Fruit fly (Drosophila melanogaster) whole organism, embryonic: ENCODE measurements around the gene Hr38.
A peak's percentile ranks its signal among the peaks of the same experiment; 100 is the strongest.

Experiments used
- Abd-B ChIP-seq: fragments of 200-800 bp; sonication (Bioruptor generic); optimal IDR thresholded peaks from 2 replicates; lab custom pipeline; 2018; ENCODE audit warnings: missing biosample characterization, mild to moderate bottlenecking, missing genetic modification characterization, moderate library complexity
- CG10654 ChIP-seq: fragments of 200-800 bp; sonication (Bioruptor generic); optimal IDR thresholded peaks from 2 replicates; lab custom pipeline; 2016; ENCODE audit warnings: missing biosample characterization, missing genetic modification characterization
- CG11093 ChIP-seq: fragments of 200-800 bp; sonication (Bioruptor generic); IDR thresholded peaks from 3 replicates; pipeline ENCODE4 v1.3.6; 2022; ENCODE audit warnings: missing biosample characterization, missing genetic modification characterization
- CG12104 ChIP-seq: fragments of 200-800 bp; sonication (Bioruptor generic); optimal IDR thresholded peaks from 3 replicates; lab custom pipeline; 2016; ENCODE audit warnings: missing biosample characterization, missing genetic modification characterization
- CG13424 ChIP-seq: fragments of 200-800 bp; sonication (Bioruptor generic); optimal IDR thresholded peaks from 2 replicates; lab custom pipeline; 2019; ENCODE audit warnings: missing biosample characterization, mild to moderate bottlenecking, missing genetic modification characterization, moderate library complexity
- CG13775 ChIP-seq: fragments of 200-800 bp; sonication (Bioruptor generic); optimal IDR thresholded peaks from 3 replicates; lab custom pipeline; 2017; ENCODE audit warnings: missing biosample characterization, mild to moderate bottlenecking, missing genetic modification characterization
- CG17829 ChIP-seq: fragments of 200-800 bp; optimal IDR thresholded peaks from 2 replicates; lab custom pipeline; 2019; ENCODE audit warnings: missing biosample characterization, mild to moderate bottlenecking, missing genetic modification characterization, moderate library complexity
- CG18262 ChIP-seq: fragments of 200-800 bp; optimal IDR thresholded peaks from 3 replicates; lab custom pipeline; 2019; ENCODE audit warnings: missing biosample characterization, mild to moderate bottlenecking, missing genetic modification characterization, moderate library complexity
- CG3847 ChIP-seq: fragments of 200-800 bp; sonication (Bioruptor generic); IDR thresholded peaks from 2 replicates; pipeline ENCODE4 v1.3.6; 2022; ENCODE audit warnings: missing biosample characterization, missing genetic modification characterization
- CG4617 ChIP-seq: fragments of 200-800 bp; sonication (Bioruptor generic); optimal IDR thresholded peaks from 3 replicates; lab custom pipeline; 2016; ENCODE audit warnings: missing biosample characterization, missing genetic modification characterization, borderline replicate concordance
- CG6175 ChIP-seq: fragments of 200-800 bp; sonication (Bioruptor generic); IDR thresholded peaks from 3 replicates; pipeline ENCODE4 v1.3.6; 2022; ENCODE audit warnings: missing biosample characterization, missing genetic modification characterization
- CG6813 ChIP-seq: fragments of 200-800 bp; sonication (Bioruptor generic); optimal IDR thresholded peaks from 2 replicates; lab custom pipeline; 2017; ENCODE audit warnings: missing biosample characterization, missing genetic modification characterization, mild to moderate bottlenecking, moderate library complexity, missing genetic modification reagents
- CG9609 ChIP-seq: fragments of 200-800 bp; sonication (Bioruptor generic); optimal IDR thresholded peaks from 3 replicates; lab custom pipeline; 2016; ENCODE audit warnings: missing biosample characterization, missing genetic modification characterization
- CTCF ChIP-seq: fragments of 200-800 bp; sonication (Bioruptor generic); optimal IDR thresholded peaks from 2 replicates; lab custom pipeline; 2017; ENCODE audit warnings: missing biosample characterization, mild to moderate bottlenecking, missing genetic modification characterization, moderate library complexity
- Chrac-16 ChIP-seq: fragments of 200-800 bp; sonication (Bioruptor generic); optimal IDR thresholded peaks from 3 replicates; lab custom pipeline; 2016; ENCODE audit warnings: missing biosample characterization, missing genetic modification characterization
- CoRest ChIP-seq: fragments of 200-800 bp; sonication (Bioruptor generic); optimal IDR thresholded peaks from 3 replicates; lab custom pipeline; 2018; ENCODE audit warnings: missing biosample characterization, mild to moderate bottlenecking, missing genetic modification characterization, moderate library complexity
- HLH54F ChIP-seq: fragments of 200-800 bp; sonication (Bioruptor generic); optimal IDR thresholded peaks from 3 replicates; lab custom pipeline; 2016; ENCODE audit warnings: missing biosample characterization, missing genetic modification characterization
- Hmr ChIP-seq: fragments of 200-800 bp; sonication (Bioruptor generic); optimal IDR thresholded peaks from 3 replicates; lab custom pipeline; 2017; ENCODE audit warnings: mild to moderate bottlenecking, missing biosample characterization, missing genetic modification reagents, missing genetic modification characterization
- Lpt ChIP-seq: fragments of >200 bp; optimal IDR thresholded peaks from 2 replicates; lab custom pipeline; 2018; ENCODE audit warnings: missing biosample characterization, missing genetic modification characterization
- MBD-R2 ChIP-seq: fragments of 200-800 bp; sonication (Bioruptor generic); IDR thresholded peaks from 2 replicates; pipeline ENCODE4 v1.3.6; 2022; ENCODE audit warnings: missing biosample characterization, missing genetic modification characterization
- Max ChIP-seq: fragments of 200-800 bp; sonication (Bioruptor generic); optimal IDR thresholded peaks from 2 replicates; lab custom pipeline; 2016; ENCODE audit warnings: missing biosample characterization, mild to moderate bottlenecking, missing genetic modification characterization
- Mes4 ChIP-seq: fragments of 200-800 bp; sonication (Bioruptor generic); optimal IDR thresholded peaks from 2 replicates; lab custom pipeline; 2016; ENCODE audit warnings: missing biosample characterization, missing genetic modification characterization
- Oli ChIP-seq: fragments of 200-800 bp; sonication (Bioruptor generic); optimal IDR thresholded peaks from 2 replicates; lab custom pipeline; 2018; ENCODE audit warnings: missing biosample characterization, mild to moderate bottlenecking, missing genetic modification characterization, moderate library complexity
- Spps ChIP-seq: fragments of 200-800 bp; sonication (Bioruptor generic); optimal IDR thresholded peaks from 2 replicates; lab custom pipeline; 2018; ENCODE audit warnings: missing biosample characterization, mild to moderate bottlenecking, missing genetic modification characterization
- TFAM ChIP-seq: fragments of 200-800 bp; sonication (Bioruptor generic); optimal IDR thresholded peaks from 2 replicates; lab custom pipeline; 2017; ENCODE audit warnings: missing biosample characterization, missing genetic modification characterization, inconsistent platforms
- Xrp1 ChIP-seq: fragments of 200-800 bp; sonication (Bioruptor generic); IDR thresholded peaks from 2 replicates; pipeline ENCODE4 v1.3.6; 2022; ENCODE audit warnings: missing biosample characterization, missing genetic modification characterization
- ap ChIP-seq: fragments of 200-800 bp; sonication (Bioruptor generic); IDR thresholded peaks from 2 replicates; pipeline ENCODE4 v1.3.6; 2022; ENCODE audit warnings: missing biosample characterization, missing genetic modification characterization
- ara ChIP-seq: fragments of 200-800 bp; sonication (Bioruptor generic); IDR thresholded peaks from 2 replicates; pipeline ENCODE4 v1.3.6; 2022; ENCODE audit warnings: missing biosample characterization, missing genetic modification characterization
- az2 ChIP-seq: fragments of 200-800 bp; sonication (Bioruptor generic); optimal IDR thresholded peaks from 3 replicates; lab custom pipeline; 2016; ENCODE audit warnings: missing biosample characterization, missing genetic modification characterization
- cad ChIP-seq: fragments of >200 bp; optimal IDR thresholded peaks from 2 replicates; lab custom pipeline; 2017; ENCODE audit warnings: missing biosample characterization, missing genetic modification characterization
- chinmo ChIP-seq: fragments of 200-800 bp; sonication (Bioruptor generic); IDR thresholded peaks from 4 replicates; pipeline ENCODE4 v1.3.6; 2022; ENCODE audit warnings: missing biosample characterization, missing genetic modification characterization; ENCODE audit not compliant: partially characterized antibody
- chn ChIP-seq: fragments of 200-800 bp; sonication (Bioruptor generic); optimal IDR thresholded peaks from 2 replicates; lab custom pipeline; 2016; ENCODE audit warnings: missing biosample characterization, missing genetic modification characterization
- croc ChIP-seq: fragments of 200-800 bp; sonication (Bioruptor generic); conservative IDR thresholded peaks from 3 replicates; pipeline ENCODE4 v1.3.6; 2022; ENCODE audit warnings: missing biosample characterization, missing genetic modification characterization
- dmrt11E ChIP-seq: fragments of 200-800 bp; sonication (Bioruptor generic); optimal IDR thresholded peaks from 3 replicates; lab custom pipeline; 2018; ENCODE audit warnings: missing biosample characterization, mild to moderate bottlenecking, missing genetic modification characterization, moderate library complexity
- dmrt99B ChIP-seq: fragments of 200-800 bp; sonication (Bioruptor generic); optimal IDR thresholded peaks from 2 replicates; lab custom pipeline; 2018; ENCODE audit warnings: missing biosample characterization, mild to moderate bottlenecking, missing genetic modification characterization, moderate library complexity
- dpn ChIP-seq, 2 experiments: fragments of 200-800 bp; sonication (Bioruptor generic); optimal IDR thresholded peaks; 3 replicates each; lab custom pipeline; 2016; ENCODE audit warnings: missing biosample characterization in 2 of 2, missing genetic modification characterization in 2 of 2
- fd3F ChIP-seq: fragments of 200-800 bp; sonication (Bioruptor generic); optimal IDR thresholded peaks from 2 replicates; lab custom pipeline; 2018; ENCODE audit warnings: missing biosample characterization, mild to moderate bottlenecking, missing genetic modification characterization, moderate library complexity
- fd96Cb ChIP-seq: fragments of 200-800 bp; sonication (Bioruptor generic); optimal IDR thresholded peaks from 2 replicates; lab custom pipeline; 2018; ENCODE audit warnings: missing biosample characterization, mild to moderate bottlenecking, missing genetic modification characterization, moderate library complexity
- gt ChIP-seq: fragments of 200-800 bp; sonication (Bioruptor generic); IDR thresholded peaks from 2 replicates; pipeline ENCODE4 v1.3.6; 2022; ENCODE audit warnings: missing biosample characterization, missing genetic modification characterization
- lilli ChIP-seq: fragments of 200-800 bp; sonication (Bioruptor generic); optimal IDR thresholded peaks from 3 replicates; lab custom pipeline; 2016; ENCODE audit warnings: missing biosample characterization, missing genetic modification characterization
- lola ChIP-seq, 3 experiments: fragments of >200 bp in 2 of 3; fragments of 200-800 bp in 1 of 3; sonication (Bioruptor generic) in 1 of 3; optimal IDR thresholded peaks; 2 replicates each; lab custom pipeline; 2017 to 2019; ENCODE audit warnings: missing biosample characterization in 3 of 3, missing genetic modification characterization in 3 of 3, mild to moderate bottlenecking in 1 of 3, moderate library complexity in 1 of 3
- pho ChIP-seq: fragments of 200-800 bp; sonication (Bioruptor generic); optimal IDR thresholded peaks from 2 replicates; lab custom pipeline; 2016; ENCODE audit warnings: missing biosample characterization, missing genetic modification characterization
- row ChIP-seq: fragments of 200-800 bp; sonication (Bioruptor generic); IDR thresholded peaks from 3 replicates; pipeline ENCODE4 v1.3.6; 2022; ENCODE audit warnings: missing biosample characterization, missing genetic modification characterization
- shn ChIP-seq: fragments of 200-800 bp; sonication (Bioruptor generic); optimal IDR thresholded peaks from 3 replicates; lab custom pipeline; 2016; ENCODE audit warnings: missing biosample characterization, missing genetic modification characterization
- sqz ChIP-seq: fragments of 200-800 bp; sonication (Bioruptor generic); optimal IDR thresholded peaks from 3 replicates; lab custom pipeline; 2018; ENCODE audit warnings: missing biosample characterization, mild to moderate bottlenecking, missing genetic modification characterization
- stwl ChIP-seq: fragments of 200-800 bp; sonication (Bioruptor generic); optimal IDR thresholded peaks from 3 replicates; lab custom pipeline; 2018; ENCODE audit warnings: missing biosample characterization, mild to moderate bottlenecking, missing genetic modification characterization, moderate library complexity
- sug ChIP-seq: fragments of 200-800 bp; optimal IDR thresholded peaks from 2 replicates; lab custom pipeline; 2019; ENCODE audit warnings: missing biosample characterization, mild to moderate bottlenecking, missing genetic modification characterization, moderate library complexity
- tin ChIP-seq: fragments of 200-800 bp; sonication (Bioruptor generic); optimal IDR thresholded peaks from 3 replicates; lab custom pipeline; 2016; ENCODE audit warnings: missing biosample characterization, missing genetic modification characterization
- tio ChIP-seq: fragments of 200-800 bp; sonication (Bioruptor generic); optimal IDR thresholded peaks from 2 replicates; lab custom pipeline; 2017; ENCODE audit warnings: missing biosample characterization, missing genetic modification characterization, inconsistent platforms
- toy ChIP-seq: fragments of 200-800 bp; sonication (Bioruptor generic); IDR thresholded peaks from 2 replicates; pipeline ENCODE4 v1.3.6; 2022; ENCODE audit warnings: missing biosample characterization, missing genetic modification characterization
- trem ChIP-seq: fragments of 200-800 bp; optimal IDR thresholded peaks from 3 replicates; lab custom pipeline; 2019; ENCODE audit warnings: missing biosample characterization, mild to moderate bottlenecking, missing genetic modification characterization, moderate library complexity
- wdn ChIP-seq: fragments of 200-800 bp; sonication (Bioruptor generic); IDR thresholded peaks from 2 replicates; pipeline ENCODE4 v1.3.6; 2022; ENCODE audit warnings: missing biosample characterization, missing genetic modification characterization
- yki ChIP-seq: fragments of >200 bp; optimal IDR thresholded peaks from 3 replicates; lab custom pipeline; 2018

The Hr38 gene

dm6 chr2L:20757808-20758187 lies 43.4 kb upstream of the Hr38 start, which contains the start of the genes Rhau and dia (continued):
- TF ChIP-seq Spps (tag; lab: Kevin White, UChicago), result no peak
- no peak for TF ChIP-seq TFAM (GFP tag; lab: Kevin White, UChicago)
- TF ChIP-seq croc, result no peak
- TF ChIP-seq dmrt11E, result no peak
- peak; percentile 70 for TF ChIP-seq Hmr (GFP tag; lab: Kevin White, UChicago)
- TF ChIP-seq CG3847, result peak; percentile 74
- TF ChIP-seq CG11093 (GFP tag; lab: Robert Waterston, UW), result no peak
- TF ChIP-seq CTCF (GFP tag; lab: Kevin White, UChicago), result peak; percentile 17
- no peak for TF ChIP-seq CG10654 (GFP tag; lab: Kevin White, UChicago)
- TF ChIP-seq trem (tag; lab: Kevin White, UChicago), result peak; percentile 100
- peak; percentile 56 for TF ChIP-seq CG4617
- TF ChIP-seq tin, result peak; percentile 25
- TF ChIP-seq dmrt99B (tag; lab: Kevin White, UChicago), result no peak
- TF ChIP-seq Lpt (GFP tag; lab: Kevin White, UChicago), result no peak
- peak; percentile 8 for TF ChIP-seq HLH54F
- TF ChIP-seq Chrac-16 (GFP tag; lab: Kevin White, UChicago), result no peak
- TF ChIP-seq fd96Cb (tag; lab: Kevin White, UChicago), result no peak
- TF ChIP-seq CG18262, result peak; percentile 38
- no peak for TF ChIP-seq CG13775
- no peak for TF ChIP-seq yki (lab: Kevin White, UChicago)
- TF ChIP-seq ara (GFP tag; lab: Robert Waterston, UW), result no peak
- no peak for TF ChIP-seq chinmo
- peak; percentile 44 for TF ChIP-seq lilli
- no peak for TF ChIP-seq Oli (tag; lab: Kevin White, UChicago)
- TF ChIP-seq wdn (GFP tag; lab: Robert Waterston, UW), result no peak
- TF ChIP-seq CG6175 (GFP tag; lab: Robert Waterston, UW), result no peak
- no peak for TF ChIP-seq shn (GFP tag; lab: Kevin White, UChicago)
- TF ChIP-seq Mes4 (GFP tag; lab: Kevin White, UChicago), result no peak
- TF ChIP-seq CG12104 (GFP tag; lab: Kevin White, UChicago), result peak; percentile 42
- peak; percentile 50 for TF ChIP-seq Abd-B (GFP tag; lab: Kevin White, UChicago)
- no peak for TF ChIP-seq tio (GFP tag; lab: Kevin White, UChicago)
- TF ChIP-seq ap (GFP tag; lab: Robert Waterston, UW), result no peak
- TF ChIP-seq sug, result peak; percentile 29
- no peak for TF ChIP-seq sqz (GFP tag; lab: Kevin White, UChicago)
- TF ChIP-seq CG17829 (tag; lab: Kevin White, UChicago), result peak; percentile 47
- no peak for TF ChIP-seq cad (GFP tag; lab: Kevin White, UChicago)
- peak; percentile 12 for TF ChIP-seq Max (GFP tag; lab: Kevin White, UChicago)
- TF ChIP-seq row (GFP tag; lab: Robert Waterston, UW), result peak; percentile 56
- no peak for TF ChIP-seq toy
- TF ChIP-seq chn, result no peak
- peak; percentile 61 for TF ChIP-seq CoRest (tag; lab: Kevin White, UChicago)
- TF ChIP-seq lola (GFP tag; optimal IDR thresholded peaks at IDR 0.05; lab: Kevin White, UChicago), result no peak
- no peak for TF ChIP-seq Xrp1 (GFP tag; lab: Robert Waterston, UW)
- TF ChIP-seq pho (GFP tag; lab: Kevin White, UChicago), result no peak
- peak; percentile 77 for TF ChIP-seq MBD-R2 (GFP tag; lab: Robert Waterston, UW)
- TF ChIP-seq CG6813 (GFP tag; lab: Kevin White, UChicago), result no peak
- TF ChIP-seq dpn (GFP tag; optimal IDR thresholded peaks at IDR 0.05; lab: Kevin White, UChicago), result peak in 1 of 2 experiments; percentile 24
- no peak for TF ChIP-seq gt
- no peak for TF ChIP-seq CG9609 (GFP tag; lab: Kevin White, UChicago)
- peak; percentile 14 for TF ChIP-seq az2 (GFP tag; lab: Kevin White, UChicago)
- TF ChIP-seq stwl (tag; lab: Kevin White, UChicago), result peak; percentile 73
- peak; percentile 38 for TF ChIP-seq CG13424 (tag; lab: Kevin White, UChicago)
- TF ChIP-seq fd3F, result peak; percentile 30
